Fruit fly (Drosophila melanogaster): Measurements from ENCODE around the gene CG31174.

The CG31174 gene

DNA sequence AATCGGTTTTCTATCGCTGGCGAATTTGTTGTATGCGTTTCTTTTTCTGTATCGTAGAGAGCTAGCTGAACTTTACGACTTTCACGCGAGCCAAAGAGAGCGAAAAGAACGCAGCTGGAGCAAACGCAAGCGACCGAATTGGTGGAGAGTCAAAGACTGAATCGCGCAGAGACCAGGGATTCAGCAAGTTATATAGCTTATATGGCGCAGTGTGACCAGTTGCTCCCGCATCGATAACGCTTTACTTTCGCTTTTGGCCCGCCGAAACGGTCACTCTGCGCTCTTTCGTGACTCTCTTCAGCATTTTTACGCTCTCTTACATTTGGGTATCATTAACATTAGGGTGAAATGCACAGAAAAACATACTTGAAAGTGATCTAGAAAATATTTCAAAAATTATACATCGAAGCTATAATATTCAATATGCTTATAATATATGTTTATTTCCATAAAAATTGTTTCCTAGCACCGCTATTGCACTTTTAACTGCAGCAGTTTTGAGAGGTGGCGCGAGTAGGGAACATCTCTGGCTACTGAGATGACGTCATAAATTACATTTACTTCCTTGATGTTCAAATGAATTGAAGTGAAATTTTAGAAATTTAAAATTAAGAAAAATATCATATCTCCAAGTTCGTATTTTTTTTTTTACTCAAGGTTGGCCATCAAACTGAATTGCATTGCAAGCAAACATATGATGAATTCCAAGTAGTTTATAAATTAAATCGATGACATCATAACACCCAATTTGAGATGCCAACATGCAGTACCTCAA is 13.0 kb downstream of the CG31174 start, which contains the start of gene glec (continued):
- TF ChIP-seq Sox14 (GFP tag; optimal IDR thresholded peaks at IDR 0.05) (peak; percentile 62), CG10631 (GFP tag; optimal IDR thresholded peaks at IDR 0.05) (peak; percentile 42), lz (GFP tag; optimal IDR thresholded peaks at IDR 0.05) (peak; percentile 3), OdsH (GFP tag; optimal IDR thresholded peaks at IDR 0.05) (peak; percentile 71), Gug (GFP tag; IDR thresholded peaks at IDR 0.05) (no peak), CG31627 (GFP tag; optimal IDR thresholded peaks at IDR 0.05) (peak; percentile 26), svp (GFP tag) (peak; percentile 84), CG4318 (GFP tag; optimal IDR thresholded peaks at IDR 0.05) (peak; percentile 8), CG7368 (GFP tag; optimal IDR thresholded peaks at IDR 0.05) (no peak), esn (GFP tag; optimal IDR thresholded peaks at IDR 0.05) (peak; percentile 65), Eip93F (GFP tag; optimal IDR thresholded peaks at IDR 0.05) (peak; percentile 59), Smox (GFP tag; optimal IDR thresholded peaks at IDR 0.05) (peak; percentile 77), acj6 (GFP tag; optimal IDR thresholded peaks at IDR 0.05) (peak; percentile 69), CG16779 (tag; optimal IDR thresholded peaks at IDR 0.05) (peak; percentile 27), Lpt (GFP tag; optimal IDR thresholded peaks at IDR 0.05) (peak; percentile 27)

DNA sequence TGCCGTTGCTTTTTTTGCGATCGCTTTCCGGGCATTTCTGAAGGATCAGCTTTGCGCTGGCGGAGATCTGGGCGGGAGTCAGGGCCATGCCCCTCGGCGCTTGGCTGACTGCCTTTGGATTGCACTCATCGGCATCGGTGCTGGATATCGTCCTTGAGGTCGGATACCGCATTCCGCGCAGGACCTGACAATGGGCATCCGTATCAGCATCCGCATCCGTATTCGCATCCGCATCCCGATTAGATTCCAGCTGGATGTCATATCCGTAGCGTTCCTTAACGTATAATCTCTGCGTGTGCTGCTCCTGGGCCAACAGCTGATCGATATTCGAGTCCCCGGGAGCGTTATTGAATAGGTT is 13.9 kb downstream of the CG31174 start:
- TF ChIP-seq CG6163 (GFP tag; IDR thresholded peaks at IDR 0.05) (peak; percentile 19; the same call in 1 of the 3 replicates), CG3032 (tag; optimal IDR thresholded peaks at IDR 0.05) (no peak), CG11762 (GFP tag; optimal IDR thresholded peaks at IDR 0.05; ENCODE audit: insufficient read depth) (no peak)

DNA sequence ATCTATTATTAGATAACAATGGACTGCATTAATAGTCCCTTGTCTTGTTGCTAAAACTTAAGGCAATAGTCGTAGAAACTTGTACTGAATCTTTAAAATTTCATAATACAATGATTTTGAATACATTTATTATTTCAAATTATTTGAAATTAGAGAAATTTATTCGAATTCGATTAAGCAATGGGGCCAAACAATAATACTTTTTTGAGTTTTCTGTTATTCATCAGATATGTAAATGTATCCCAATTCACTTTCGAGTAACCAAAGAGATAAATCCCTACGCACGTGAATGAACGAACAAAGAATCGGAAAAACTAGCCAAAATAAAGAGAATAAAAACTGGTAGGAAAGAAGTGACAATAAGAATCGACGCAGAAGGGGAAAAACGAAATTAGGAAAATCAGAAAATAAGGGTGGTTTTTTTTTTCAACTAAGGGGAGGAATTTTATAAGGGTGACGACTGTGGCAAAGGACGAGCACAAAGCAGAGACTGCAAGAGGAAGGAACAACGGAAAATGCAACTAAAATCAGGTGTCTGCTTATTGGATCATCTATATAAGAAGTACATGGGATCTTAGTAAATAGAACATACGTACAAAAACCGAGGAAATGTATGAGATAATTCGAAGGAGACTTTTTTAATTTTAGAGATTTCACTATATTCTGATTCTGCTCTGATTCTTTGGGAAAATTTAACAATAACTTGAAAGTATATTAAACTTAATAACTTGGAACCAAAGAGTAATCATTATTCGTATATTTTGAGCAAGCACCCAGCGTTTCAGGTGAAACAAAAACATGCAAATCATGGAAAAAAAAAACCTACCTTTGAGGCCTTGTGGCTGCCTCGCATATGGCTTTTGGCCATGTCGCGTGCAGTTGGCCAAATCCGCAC is 14.5 kb downstream of the CG31174 start:
- TF ChIP-seq Sox15 (GFP tag; optimal IDR thresholded peaks at IDR 0.05) = no peak
- TF ChIP-seq net (GFP tag; optimal IDR thresholded peaks at IDR 0.05) = no peak
- peak; percentile 59 for TF ChIP-seq Eip78C (GFP tag)
- no peak for TF ChIP-seq acj6 (GFP tag; optimal IDR thresholded peaks at IDR 0.05)
- no peak for TF ChIP-seq CG8119 (GFP tag; IDR thresholded peaks at IDR 0.05)
- TF ChIP-seq eg (GFP tag; IDR thresholded peaks at IDR 0.05) = no peak

DNA sequence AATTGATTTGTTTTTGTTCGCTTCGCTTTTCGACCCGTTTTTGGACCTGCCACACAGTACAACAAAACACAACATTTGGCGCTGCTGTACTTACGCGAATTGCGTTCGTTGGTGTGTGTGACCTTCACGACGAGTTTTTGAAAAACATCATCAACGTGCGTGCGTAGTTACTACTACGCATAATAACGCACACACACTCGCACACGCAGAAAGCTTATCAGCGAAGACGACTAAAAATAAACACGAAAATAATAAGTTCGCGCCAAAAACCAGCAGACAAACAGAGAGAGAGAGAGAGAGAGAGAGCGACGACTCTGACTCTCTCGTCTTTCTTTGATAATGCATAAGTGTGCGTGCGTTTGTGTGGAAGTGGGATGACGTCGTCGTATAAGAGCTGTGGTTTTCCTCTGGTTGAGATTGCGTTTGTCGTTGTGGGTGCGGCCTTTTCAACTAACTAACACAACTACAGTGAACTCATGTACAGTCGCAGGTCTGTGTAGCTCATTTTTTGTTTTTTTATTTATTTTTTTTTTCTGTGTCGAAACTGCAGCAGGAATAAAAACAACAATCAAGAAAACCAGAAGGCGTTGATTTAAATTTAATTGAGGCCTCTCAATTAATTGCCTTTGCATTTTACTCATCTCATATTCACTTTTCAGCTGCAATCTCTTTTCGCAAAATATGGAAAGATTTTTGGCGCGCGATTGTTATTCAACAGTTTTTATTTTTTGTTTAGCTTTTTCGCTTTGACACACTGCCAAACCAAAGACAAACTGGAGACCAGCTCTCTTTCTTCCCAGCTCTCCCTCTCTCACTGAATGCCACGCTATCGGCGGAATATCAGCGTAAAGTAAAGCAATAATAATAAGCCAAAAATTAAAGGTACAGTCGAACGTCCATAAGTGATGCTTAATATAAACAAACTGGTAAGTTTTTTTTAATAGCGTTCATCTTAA is 15.4 kb downstream of the CG31174 start:
- no peak for TF ChIP-seq salr (GFP tag; optimal IDR thresholded peaks at IDR 0.05)
- TF ChIP-seq CG6163 (GFP tag; IDR thresholded peaks at IDR 0.05) = peak; percentile 77; the same call in 2 of the 3 replicates
- peak; percentile 16 for TF ChIP-seq CG3032 (tag; optimal IDR thresholded peaks at IDR 0.05)
- TF ChIP-seq Ets21C (GFP tag; optimal IDR thresholded peaks at IDR 0.05) = no peak
- TF ChIP-seq CG7368 (GFP tag; optimal IDR thresholded peaks at IDR 0.05) = peak; percentile 35
- TF ChIP-seq Lpt (GFP tag; optimal IDR thresholded peaks at IDR 0.05) = peak; percentile 64
- TF ChIP-seq dsx (GFP tag; optimal IDR thresholded peaks at IDR 0.05; ENCODE audit: poor library complexity, severe bottlenecking) = peak; percentile 40
- peak; percentile 86 to 87 for TF ChIP-seq ss (GFP tag; optimal IDR thresholded peaks at IDR 0.05)
- peak; percentile 28 for TF ChIP-seq esn (GFP tag; optimal IDR thresholded peaks at IDR 0.05)
- TF ChIP-seq CG31627 (GFP tag; optimal IDR thresholded peaks at IDR 0.05) = no peak
- TF ChIP-seq pdm3 (GFP tag; optimal IDR thresholded peaks at IDR 0.05) = peak; percentile 38
- TF ChIP-seq Hr38 (GFP tag; optimal IDR thresholded peaks at IDR 0.05) = no peak
- peak; percentile 50 for TF ChIP-seq CG3919 (GFP tag; optimal IDR thresholded peaks at IDR 0.05)
- TF ChIP-seq Sox15 (GFP tag; optimal IDR thresholded peaks at IDR 0.05) = no peak
- no peak for TF ChIP-seq Gug (GFP tag; IDR thresholded peaks at IDR 0.05)
- TF ChIP-seq achi (GFP tag; optimal IDR thresholded peaks at IDR 0.05) = peak; percentile 6
- peak; percentile 76 for TF ChIP-seq Eip75B (GFP tag; optimal IDR thresholded peaks at IDR 0.05)
- TF ChIP-seq acj6 (GFP tag; optimal IDR thresholded peaks at IDR 0.05) = no peak
- peak; percentile 82 for TF ChIP-seq vri (GFP tag; optimal IDR thresholded peaks at IDR 0.05)
- TF ChIP-seq CG6792 (GFP tag; optimal IDR thresholded peaks at IDR 0.05) = peak; percentile 31
- peak; percentile 58 for TF ChIP-seq spab (GFP tag; optimal IDR thresholded peaks at IDR 0.05)
- TF ChIP-seq fd85E (GFP tag; optimal IDR thresholded peaks at IDR 0.05) = peak; percentile 51
- TF ChIP-seq cyc (GFP tag; optimal IDR thresholded peaks at IDR 0.05) = peak; percentile 6
- TF ChIP-seq CG10631 (GFP tag; optimal IDR thresholded peaks at IDR 0.05) = no peak
- peak; percentile 7 for TF ChIP-seq CG10669 (GFP tag; optimal IDR thresholded peaks at IDR 0.05)
- peak; percentile 34 for TF ChIP-seq Met (GFP tag; optimal IDR thresholded peaks at IDR 0.05)
- TF ChIP-seq CG34406 (GFP tag; optimal IDR thresholded peaks at IDR 0.05) = peak; percentile 33

Data from whole organism, prepupa.